Worm (Caenorhabditis elegans) whole organism, early embryonic: ENCODE data around the gene M176.5.

ENCODE experiments used
- F13C5.2 ChIP-seq: sonication (generic microtip); optimal IDR thresholded peaks from 2 replicates; lab custom pipeline; 2017; ENCODE audit warnings: mild to moderate bottlenecking, missing genetic modification characterization, inconsistent platforms, missing compliant biosample characterization
- ama-1 ChIP-seq: fragments of 150-350 bp; optimal IDR thresholded peaks from 2 replicates; lab custom pipeline; 2014
- ceh-13 ChIP-seq: fragments of 200-800 bp; sonication (Bioruptor generic); optimal IDR thresholded peaks from 2 replicates; lab custom pipeline; 2018; ENCODE audit warnings: mild to moderate bottlenecking, missing genetic modification characterization, missing compliant biosample characterization
- hmbx-1 ChIP-seq: sonication (generic microtip); optimal IDR thresholded peaks from 2 replicates; lab custom pipeline; 2016; ENCODE audit warnings: mild to moderate bottlenecking, missing genetic modification characterization, missing compliant biosample characterization
- hnd-1 ChIP-seq: sonication (generic microtip); optimal IDR thresholded peaks from 2 replicates; lab custom pipeline; 2016; ENCODE audit warnings: missing genetic modification characterization, missing compliant biosample characterization
- sea-1 ChIP-seq: fragments of 200-800 bp; sonication (Bioruptor generic); conservative IDR thresholded peaks from 2 replicates; pipeline ENCODE4 v1.3.6; 2022; ENCODE audit warnings: missing genetic modification characterization, missing compliant biosample characterization
- tbx-11 ChIP-seq: fragments of 200-800 bp; sonication (Bioruptor generic); IDR thresholded peaks from 2 replicates; pipeline ENCODE4 v1.3.6; 2022; ENCODE audit warnings: missing genetic modification characterization, missing compliant biosample characterization
- tbx-37 ChIP-seq: fragments of 200-800 bp; sonication (Bioruptor generic); conservative IDR thresholded peaks from 2 replicates; pipeline ENCODE4 v1.3.6; 2022; ENCODE audit warnings: missing genetic modification reagents, missing genetic modification characterization, missing compliant biosample characterization

DNA sequence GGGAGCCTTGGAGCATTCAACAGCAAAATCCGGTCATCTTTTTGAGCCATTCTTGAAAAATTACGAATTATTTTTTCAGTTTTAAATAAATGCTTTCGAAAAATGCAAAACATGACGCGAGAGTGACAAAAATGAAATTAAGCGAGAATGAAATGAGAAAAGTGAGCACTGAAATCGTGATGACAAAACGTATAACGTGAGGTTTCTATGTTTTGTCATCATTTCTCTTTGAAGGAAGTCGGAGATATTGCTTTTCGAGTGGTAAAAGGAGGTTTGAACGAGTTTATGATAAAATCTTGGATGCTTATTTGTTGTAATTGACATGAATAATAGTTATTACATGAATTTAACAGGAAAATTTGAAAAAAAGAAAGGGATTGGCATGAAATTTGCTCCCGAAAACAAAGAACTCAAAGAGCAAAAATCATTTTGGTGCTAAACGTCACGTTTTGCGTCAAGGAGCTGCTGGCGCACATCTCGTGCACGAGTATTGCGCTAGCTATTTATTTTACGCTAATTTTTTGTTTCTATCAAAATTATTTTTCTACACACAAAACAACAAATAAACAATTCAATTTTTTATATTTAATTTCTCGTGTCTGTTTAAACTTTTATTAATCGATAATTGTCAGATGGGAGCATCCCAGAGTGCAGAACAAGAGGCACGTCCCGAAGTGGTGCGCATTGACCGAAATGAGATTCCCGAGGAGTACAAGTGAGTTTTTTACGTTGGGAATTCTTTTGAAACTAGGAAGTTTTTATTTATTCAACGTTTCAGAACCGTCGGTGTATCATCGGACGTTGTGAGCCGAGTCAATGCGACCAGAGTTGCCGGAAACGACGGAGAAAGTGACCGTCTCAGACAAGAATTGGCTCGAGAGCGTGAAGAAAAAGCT is 10.9 kb downstream of the M176.5 start, which contains the start of the genes gss-1 and chch-3:
- TF ChIP-seq sea-1 (no peak), ama-1 (no peak), ceh-13 (GFP tag; lab: Kevin White, UChicago) (no peak), hnd-1 (tag; lab: Kevin White, UChicago) (no peak), tbx-11 (GFP tag; lab: Robert Waterston, UW) (no peak), hmbx-1 (tag; lab: Kevin White, UChicago) (no peak), F13C5.2 (tag; lab: Kevin White, UChicago) (no peak), tbx-37 (GFP tag; lab: Robert Waterston, UW) (no peak)
